Worm (Caenorhabditis elegans) whole organism, dauer: Measurements from ENCODE around the gene clec-217.

ENCODE experiments used
- unc-62 ChIP-seq: sonication (generic microtip); optimal IDR thresholded peaks from 2 replicates; lab custom pipeline; 2017; ENCODE audit warnings: missing biosample characterization, missing genetic modification reagents, missing genetic modification characterization

clec-217 gene

DNA sequence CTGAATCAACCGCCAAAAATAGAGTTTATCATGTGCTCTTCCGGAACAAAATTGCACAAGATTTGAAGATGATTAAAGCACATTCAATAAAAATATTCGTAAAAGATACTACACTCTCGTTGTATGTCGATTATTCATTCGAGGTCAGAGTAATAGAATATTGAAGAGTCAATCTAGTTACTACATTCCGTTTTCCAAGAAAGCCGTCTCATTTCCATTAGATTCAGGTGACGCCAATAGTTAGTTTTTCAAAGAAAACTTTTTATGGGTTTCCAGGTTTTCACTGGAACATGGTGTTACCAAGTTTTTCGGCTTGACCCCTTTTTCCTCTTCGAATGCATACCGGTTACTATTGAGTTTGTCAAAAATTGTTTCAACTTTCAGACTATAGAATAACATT is 11.9 kb upstream of the clec-217 start:
- no peak for TF ChIP-seq unc-62 (GFP tag; lab: Kevin White, UChicago)

DNA sequence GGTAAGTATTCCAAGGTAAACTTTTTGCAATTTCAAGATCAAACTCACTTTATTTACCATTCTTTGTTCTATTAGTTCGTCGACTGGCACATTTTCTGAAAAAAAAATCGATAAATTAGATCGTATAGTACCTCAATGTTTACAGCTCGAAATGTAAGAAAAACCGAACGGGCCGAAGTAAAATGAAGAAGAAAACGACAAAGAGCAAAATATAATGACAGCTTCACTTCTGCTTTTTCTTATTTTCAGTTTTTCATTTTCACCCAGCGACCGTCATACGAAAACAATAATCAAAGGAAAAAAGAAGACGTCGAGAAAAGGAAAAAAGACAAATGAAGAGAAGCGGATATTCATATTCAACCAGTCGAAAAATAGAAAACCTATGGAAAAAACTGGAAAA is 10.5 kb upstream of the clec-217 start, which contains the start of gene che-7:
che-7 (minus strand) TSS at position 101 of the 400 bp plus-strand sequence.
- no peak for TF ChIP-seq unc-62 (GFP tag; lab: Kevin White, UChicago)

DNA sequence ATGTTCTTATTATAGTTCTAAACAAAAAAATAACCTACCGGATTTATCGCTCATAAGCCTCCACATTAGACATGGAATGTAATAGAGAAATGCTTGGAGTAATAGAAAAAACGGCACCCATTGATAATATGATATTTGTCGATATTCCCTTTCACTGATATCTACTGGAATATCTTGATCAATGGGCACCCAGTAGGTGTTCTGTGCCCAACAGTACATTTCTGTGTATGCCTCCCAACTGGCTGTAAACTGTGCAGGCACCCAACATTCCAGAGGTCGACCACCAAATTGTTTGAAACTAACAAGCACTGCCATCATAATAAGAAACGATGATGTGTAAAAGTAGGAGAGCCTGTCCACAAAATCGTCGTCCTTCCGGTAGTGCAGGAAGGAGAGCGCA is 5.8 kb upstream of the clec-217 start:
- TF ChIP-seq unc-62 (GFP tag; lab: Kevin White, UChicago), result no peak

DNA sequence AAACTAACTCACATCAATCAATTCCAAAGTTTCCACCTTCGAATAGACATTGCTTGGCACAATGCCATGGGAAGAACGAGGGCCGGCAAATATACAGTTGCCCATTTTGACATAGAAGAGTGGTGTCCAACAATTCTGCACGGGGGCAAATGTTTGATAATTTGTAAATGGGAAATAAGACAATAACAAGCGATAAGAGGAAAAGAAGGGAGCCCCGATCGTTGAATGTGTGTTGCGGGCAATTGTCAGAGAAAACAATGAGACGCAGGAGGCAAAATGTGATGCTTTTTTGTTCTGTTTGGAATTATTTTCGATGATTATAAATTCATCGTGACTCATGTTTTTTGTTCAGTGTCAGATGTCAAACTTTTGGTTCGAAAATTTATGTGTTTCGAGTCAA is 2.4 kb downstream of the clec-217 start, which contains the start of gene pals-34:
pals-34 (minus strand) TSS at position 280 of the 400 bp plus-strand sequence.
- no peak for TF ChIP-seq unc-62 (GFP tag; lab: Kevin White, UChicago)

DNA sequence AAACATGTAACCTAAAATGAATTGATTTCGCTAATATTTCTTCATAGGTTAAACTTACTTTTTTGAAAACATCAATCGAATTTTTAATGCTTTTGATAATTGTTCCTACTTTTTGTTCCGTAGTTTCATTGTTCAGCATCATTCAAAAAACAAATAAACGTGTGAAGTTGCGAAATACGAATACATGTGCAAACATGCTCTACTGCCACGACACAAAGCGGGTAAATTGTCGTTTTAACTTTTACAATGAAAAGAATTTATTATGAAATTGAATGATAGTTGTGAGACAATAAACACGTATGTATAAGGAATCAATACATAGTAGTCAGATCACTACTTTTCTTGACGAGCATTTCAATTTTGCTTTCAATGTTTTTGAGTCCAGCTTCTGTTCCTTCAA is 3.5 kb downstream of the clec-217 start, which contains the start of gene F26D11.12:
F26D11.12 (minus strand) TSS at position 145 of the 400 bp plus-strand sequence.
- TF ChIP-seq unc-62 (GFP tag; lab: Kevin White, UChicago), result no peak

DNA sequence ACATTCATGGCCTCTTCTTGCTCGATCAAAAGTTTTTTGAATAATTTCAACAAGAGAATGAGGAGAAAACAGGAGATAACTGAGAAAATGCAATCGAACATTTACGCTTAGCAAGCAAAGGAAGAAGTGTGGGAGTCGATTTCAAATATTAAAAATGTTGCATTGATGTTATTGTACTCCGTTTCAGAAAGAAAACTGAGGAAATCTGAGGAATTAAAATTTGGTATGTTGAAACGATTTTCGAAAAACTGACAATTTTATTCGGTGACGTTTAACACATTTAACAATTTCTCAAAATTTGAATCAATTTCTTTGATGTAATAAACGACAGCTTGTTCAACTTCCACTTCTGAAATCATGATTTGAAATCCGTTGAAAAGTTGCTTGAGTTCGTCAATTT is 4.1 kb downstream of the clec-217 start, which contains the start of gene F26D11.13:
F26D11.13 (minus strand) TSS at position 101 of the 400 bp plus-strand sequence.
- TF ChIP-seq unc-62 (GFP tag; lab: Kevin White, UChicago), result no peak

DNA sequence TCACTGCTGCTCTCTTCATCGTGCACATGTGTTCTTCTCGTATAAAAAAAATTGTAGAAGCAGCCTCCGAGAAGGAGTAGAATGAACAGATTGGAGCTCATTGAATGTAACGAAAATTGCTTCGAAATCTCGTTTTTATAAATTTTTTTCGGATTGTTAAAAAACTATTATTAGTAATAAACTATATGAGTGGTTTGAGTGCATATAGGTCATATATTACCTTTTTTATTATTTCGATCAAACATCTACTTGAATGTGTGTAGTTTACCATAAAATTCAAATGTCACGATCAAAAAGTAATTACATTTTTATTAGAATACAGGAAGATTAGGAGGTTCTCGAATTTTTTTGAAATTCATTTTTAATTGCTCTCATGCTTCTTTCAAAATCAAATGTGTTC is 5.8 kb downstream of the clec-217 start, which contains the start of gene clec-216:
clec-216 (minus strand) TSS at position 101 of the 400 bp plus-strand sequence.
- no peak for TF ChIP-seq unc-62 (GFP tag; lab: Kevin White, UChicago)

DNA sequence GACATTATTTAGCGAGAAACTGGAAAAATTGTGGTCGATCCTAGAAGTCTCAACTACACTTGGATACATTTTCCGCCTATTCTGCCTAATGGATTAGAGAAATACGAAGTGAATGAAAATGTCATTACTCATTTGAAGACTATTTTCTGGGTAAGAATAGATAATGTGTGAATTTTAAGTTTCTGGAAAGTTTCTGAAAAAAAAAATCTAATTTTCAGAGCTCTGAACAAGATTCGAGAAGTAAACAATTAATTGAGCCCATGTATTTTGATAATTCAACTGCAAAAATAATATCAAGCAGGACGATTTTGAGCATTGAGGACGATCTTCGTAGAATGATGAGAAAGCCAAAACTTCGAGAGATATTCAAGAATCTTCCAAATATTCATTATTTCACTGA is 12.4 kb downstream of the clec-217 start:
- no peak for TF ChIP-seq unc-62 (GFP tag; lab: Kevin White, UChicago)

DNA sequence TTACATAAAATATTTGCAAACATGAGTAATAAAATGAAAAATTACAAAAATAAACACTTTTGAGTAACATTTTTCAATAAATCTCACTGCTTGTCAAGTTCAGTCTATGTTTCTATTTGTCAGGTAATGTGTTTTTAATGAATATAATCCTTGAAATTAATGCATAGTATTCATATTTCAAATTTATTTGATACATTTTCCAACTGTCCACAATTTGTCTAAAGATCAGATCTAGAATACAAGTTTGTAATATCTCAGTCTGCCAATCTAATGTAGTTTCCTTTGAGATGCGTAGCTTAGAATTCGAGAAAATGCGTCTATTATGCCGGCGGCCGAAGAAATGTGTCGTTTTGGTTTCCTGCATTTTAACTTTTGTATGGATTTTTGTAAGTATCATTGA is 15.1 kb downstream of the clec-217 start, which contains the start of gene Y97E10B.1:
Y97E10B.1 (plus strand) TSS at position 301 of the 400 bp plus-strand sequence.
- TF ChIP-seq unc-62 (GFP tag; lab: Kevin White, UChicago), result no peak

DNA sequence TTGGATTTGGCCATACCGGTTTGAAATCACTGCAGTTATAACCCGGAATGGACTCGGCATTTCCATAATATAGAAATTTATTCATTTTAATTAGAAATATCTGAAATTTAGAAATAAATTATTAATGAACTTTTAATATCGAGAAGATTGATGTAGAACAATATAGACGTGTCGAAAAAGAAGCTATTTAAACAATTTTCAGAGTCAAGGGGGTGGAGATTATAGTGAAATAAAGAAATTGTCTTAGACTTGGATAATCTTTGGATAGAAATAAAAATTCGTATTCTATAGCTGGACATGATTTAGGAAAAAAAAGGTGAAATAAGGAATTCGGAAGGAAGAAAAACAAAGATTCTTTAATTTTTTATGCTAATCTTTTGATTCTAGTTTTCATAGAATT is 18.3 kb downstream of the clec-217 start, which contains the start of gene srt-53:
srt-53 (minus strand) TSS at position 101 of the 400 bp plus-strand sequence.
- TF ChIP-seq unc-62 (GFP tag; lab: Kevin White, UChicago), result no peak

DNA sequence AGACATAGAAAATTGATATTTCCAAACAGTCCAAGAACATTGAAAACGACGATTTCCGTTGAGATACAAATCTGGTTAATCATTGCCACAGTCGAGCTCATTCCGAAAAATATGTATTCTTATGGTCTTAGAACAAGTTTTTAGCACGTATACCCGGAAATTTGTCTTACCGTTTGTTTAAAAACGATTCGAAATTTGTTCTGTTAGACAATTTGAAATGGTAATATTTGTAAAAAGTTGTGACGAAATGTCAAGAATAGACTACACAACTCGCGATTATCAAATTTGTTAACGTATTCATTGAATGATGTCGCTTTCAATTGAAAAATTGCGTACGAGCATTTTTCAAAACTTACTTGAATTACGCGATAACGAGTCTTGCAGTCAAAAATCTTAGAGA is 21.5 kb downstream of the clec-217 start, which contains the start of gene srsx-3:
srsx-3 (minus strand) TSS at position 101 of the 400 bp plus-strand sequence.
- TF ChIP-seq unc-62 (GFP tag; lab: Kevin White, UChicago), result no peak

DNA sequence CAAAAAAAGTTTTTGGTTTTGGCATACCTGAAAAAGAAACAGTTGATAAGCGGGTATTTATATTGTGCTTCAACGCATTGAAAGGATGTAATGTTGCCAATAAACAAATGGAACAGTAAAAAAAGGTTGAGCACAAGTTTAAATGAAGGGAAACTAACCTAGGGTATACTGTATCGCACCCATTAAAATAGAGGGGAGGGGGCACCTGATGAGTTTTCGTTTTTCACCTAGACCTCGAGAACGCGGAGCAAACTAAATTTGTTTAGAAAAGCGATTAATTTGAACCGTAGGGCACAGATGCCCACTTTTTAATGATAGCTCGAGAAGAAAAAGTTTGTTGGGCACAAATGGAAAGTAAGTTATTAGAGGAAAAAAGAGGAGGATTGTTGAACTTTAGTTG is 25.6 kb downstream of the clec-217 start, which contains the start of gene ncx-10:
ncx-10 (minus strand) TSS at position 101 of the 400 bp plus-strand sequence.
- no peak for TF ChIP-seq unc-62 (GFP tag; lab: Kevin White, UChicago)

DNA sequence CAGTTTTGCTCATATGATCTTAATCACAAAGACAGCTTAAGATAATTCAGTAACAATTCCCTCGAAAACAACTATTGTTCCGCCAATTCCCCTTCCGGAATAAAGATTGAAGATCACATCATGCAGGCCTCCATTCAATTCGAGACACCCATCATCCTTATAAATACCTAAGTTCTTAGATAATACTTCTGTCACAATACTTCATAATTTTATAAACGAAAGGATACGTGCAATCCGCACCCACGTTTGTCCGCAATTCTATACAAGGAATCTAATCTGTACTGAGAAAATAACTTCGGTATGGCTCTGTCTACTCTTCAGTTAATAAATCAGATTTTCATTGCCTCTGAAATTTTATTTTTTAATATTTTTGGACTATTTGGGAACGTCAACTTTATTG is 30.0 kb downstream of the clec-217 start, which contains the start of gene srsx-5:
srsx-5 (plus strand) TSS at position 301 of the 400 bp plus-strand sequence.
- no peak for TF ChIP-seq unc-62 (GFP tag; lab: Kevin White, UChicago)

DNA sequence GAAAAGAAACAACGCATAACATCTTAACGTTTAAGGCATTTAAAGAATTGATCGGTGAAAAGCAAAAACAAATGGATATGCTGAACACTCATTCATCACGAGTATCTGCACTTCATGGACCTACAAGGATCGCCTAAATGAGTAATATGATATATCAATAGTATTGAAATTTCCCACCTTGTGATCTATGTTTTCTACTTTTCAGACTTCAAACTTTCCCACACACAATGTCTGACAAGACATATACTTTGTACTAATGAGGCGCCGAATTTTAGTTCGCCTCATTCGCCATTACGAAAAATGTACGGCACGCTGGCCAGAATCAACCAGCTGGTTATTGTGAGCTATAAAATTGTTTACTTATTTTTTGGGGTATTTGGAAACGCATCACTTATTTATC is 31.9 kb downstream of the clec-217 start, which contains the start of gene srsx-6:
srsx-6 (plus strand) TSS at position 301 of the 400 bp plus-strand sequence.
- no peak for TF ChIP-seq unc-62 (GFP tag; lab: Kevin White, UChicago)

DNA sequence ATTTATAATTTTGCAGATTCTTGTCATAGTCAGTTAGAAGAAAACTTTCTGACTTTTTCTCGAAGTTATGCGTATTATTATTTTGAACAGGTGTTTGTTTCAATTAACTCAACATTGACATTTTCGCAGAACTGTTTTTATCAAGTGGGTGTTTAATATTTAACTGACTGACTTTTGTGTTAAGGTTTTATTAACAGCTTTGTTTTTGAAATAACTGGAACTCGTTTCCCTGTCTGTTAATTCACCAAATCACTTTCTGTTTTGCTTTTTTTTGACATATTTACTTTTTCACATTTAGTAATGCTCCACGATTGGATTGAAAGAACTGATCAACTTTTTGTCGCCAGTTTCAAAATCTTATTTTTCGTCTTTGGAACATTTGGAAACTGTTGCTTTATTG is 33.2 kb downstream of the clec-217 start, which contains the start of gene srsx-7:
srsx-7 (plus strand) TSS at position 301 of the 400 bp plus-strand sequence.
- TF ChIP-seq unc-62 (GFP tag; lab: Kevin White, UChicago), result no peak

DNA sequence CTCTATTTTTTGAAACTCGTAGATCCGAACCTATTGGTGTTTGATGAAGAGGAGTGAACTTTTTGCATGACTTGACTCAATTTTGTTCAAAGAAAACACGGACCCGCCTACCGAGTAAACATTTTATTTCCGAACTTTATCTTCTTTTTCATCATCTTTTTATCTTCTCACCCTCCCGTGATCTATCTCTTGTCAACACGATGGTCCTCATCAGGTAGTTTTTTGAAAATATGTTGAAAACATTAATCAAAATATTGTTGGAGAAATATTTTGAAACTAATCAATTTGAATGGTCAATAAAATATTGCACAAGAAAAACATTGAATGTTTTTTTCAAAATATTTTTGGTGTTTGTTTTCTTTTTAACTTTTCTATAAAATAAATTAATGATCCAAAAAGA is 50.2 kb downstream of the clec-217 start:
- no peak for TF ChIP-seq unc-62 (GFP tag; lab: Kevin White, UChicago)
